Fruit fly (Drosophila melanogaster) whole organism, embryonic: ENCODE results near the gene Irbp.

Experiments used
- Aef1 ChIP-seq: fragments of 200-800 bp; sonication (Bioruptor generic); IDR thresholded peaks from 3 replicates; pipeline ENCODE4 v1.3.6; 2022; ENCODE audit warnings: missing biosample characterization, missing genetic modification characterization
- CG10543 ChIP-seq: fragments of 200-800 bp; sonication (Bioruptor generic); optimal IDR thresholded peaks from 3 replicates; lab custom pipeline; 2017; ENCODE audit warnings: missing biosample characterization, mild to moderate bottlenecking, missing genetic modification characterization, moderate library complexity
- CG11085 ChIP-seq: fragments of 200-800 bp; sonication (Bioruptor generic); IDR thresholded peaks from 2 replicates; pipeline ENCODE4 v1.3.6; 2022; ENCODE audit warnings: missing biosample characterization, missing genetic modification characterization
- CG12071 ChIP-seq: fragments of 200-800 bp; sonication (Bioruptor generic); optimal IDR thresholded peaks from 3 replicates; lab custom pipeline; 2018; ENCODE audit warnings: missing biosample characterization, mild to moderate bottlenecking, missing genetic modification characterization
- CG12155 ChIP-seq: fragments of 200-800 bp; sonication (Bioruptor generic); optimal IDR thresholded peaks from 3 replicates; lab custom pipeline; 2016; ENCODE audit warnings: missing biosample characterization, missing genetic modification characterization
- CG12299 ChIP-seq: fragments of 200-800 bp; sonication (Bioruptor generic); optimal IDR thresholded peaks from 2 replicates; lab custom pipeline; 2018; ENCODE audit warnings: missing biosample characterization, mild to moderate bottlenecking, missing genetic modification characterization
- CG12744 ChIP-seq: fragments of 200-800 bp; sonication (Bioruptor generic); optimal IDR thresholded peaks from 2 replicates; lab custom pipeline; 2016; ENCODE audit warnings: missing biosample characterization, missing genetic modification characterization
- CG12769 ChIP-seq: fragments of 200-800 bp; sonication (Bioruptor generic); optimal IDR thresholded peaks from 2 replicates; lab custom pipeline; 2019; ENCODE audit warnings: missing biosample characterization, mild to moderate bottlenecking, missing genetic modification characterization, moderate library complexity
- CG15514 ChIP-seq: fragments of 200-800 bp; sonication (Bioruptor generic); optimal IDR thresholded peaks from 3 replicates; lab custom pipeline; 2017; ENCODE audit warnings: missing biosample characterization, missing genetic modification characterization, mild to moderate bottlenecking, moderate library complexity, missing genetic modification reagents
- CG15601 ChIP-seq: fragments of 200-800 bp; sonication (Bioruptor generic); optimal IDR thresholded peaks from 3 replicates; lab custom pipeline; 2019; ENCODE audit warnings: missing biosample characterization, mild to moderate bottlenecking, missing genetic modification characterization, moderate library complexity
- CG30020 ChIP-seq: fragments of 200-800 bp; optimal IDR thresholded peaks from 2 replicates; lab custom pipeline; 2019; ENCODE audit warnings: missing biosample characterization, mild to moderate bottlenecking, missing genetic modification characterization, moderate library complexity
- CG30403 ChIP-seq: fragments of 200-800 bp; sonication (Bioruptor generic); optimal IDR thresholded peaks from 3 replicates; lab custom pipeline; 2016; ENCODE audit warnings: missing biosample characterization, missing genetic modification characterization
- CG31441 ChIP-seq: fragments of 200-800 bp; sonication (Bioruptor generic); IDR thresholded peaks from 2 replicates; pipeline ENCODE4 v1.3.6; 2022; ENCODE audit warnings: missing biosample characterization, missing genetic modification characterization
- CG9727 ChIP-seq: fragments of 200-800 bp; sonication (Bioruptor generic); optimal IDR thresholded peaks from 3 replicates; lab custom pipeline; 2017; ENCODE audit warnings: missing biosample characterization, mild to moderate bottlenecking, missing genetic modification characterization
- Dip2 ChIP-seq: fragments of 200-800 bp; sonication (Bioruptor generic); IDR thresholded peaks from 2 replicates; pipeline ENCODE4 v1.3.6; 2022; ENCODE audit warnings: missing biosample characterization, missing genetic modification characterization
- Dref ChIP-seq: fragments of 200-800 bp; sonication (Bioruptor generic); IDR thresholded peaks from 2 replicates; pipeline ENCODE4 v1.3.6; 2022; ENCODE audit warnings: missing biosample characterization, missing genetic modification characterization
- H15 ChIP-seq: fragments of 200-800 bp; sonication (Bioruptor generic); IDR thresholded peaks from 3 replicates; pipeline ENCODE4 v1.3.6; 2022; ENCODE audit warnings: missing biosample characterization, missing genetic modification characterization
- Hmr ChIP-seq: fragments of 200-800 bp; sonication (Bioruptor generic); optimal IDR thresholded peaks from 3 replicates; lab custom pipeline; 2017; ENCODE audit warnings: mild to moderate bottlenecking, missing biosample characterization, missing genetic modification reagents, missing genetic modification characterization
- Hr3 ChIP-seq: fragments of 200-800 bp; sonication (Bioruptor generic); optimal IDR thresholded peaks from 3 replicates; lab custom pipeline; 2016; ENCODE audit warnings: missing biosample characterization, missing genetic modification characterization
- Mad ChIP-seq: fragments of 200-800 bp; sonication (Bioruptor generic); optimal IDR thresholded peaks from 2 replicates; lab custom pipeline; 2016; ENCODE audit warnings: missing biosample characterization, missing genetic modification characterization
- Oaz ChIP-seq: fragments of 200-800 bp; sonication (Bioruptor generic); IDR thresholded peaks from 2 replicates; pipeline ENCODE4 v1.3.6; 2022; ENCODE audit warnings: missing biosample characterization, missing genetic modification characterization
- PHDP ChIP-seq: fragments of 200-800 bp; sonication (Bioruptor generic); optimal IDR thresholded peaks from 3 replicates; lab custom pipeline; 2018; ENCODE audit warnings: missing biosample characterization, mild to moderate bottlenecking, missing genetic modification characterization, moderate library complexity
- Pdp1 ChIP-seq, 2 experiments: fragments of 200-800 bp; sonication (Bioruptor generic); optimal IDR thresholded peaks; 3 replicates each; lab custom pipeline; 2016; ENCODE audit warnings: missing biosample characterization in 2 of 2, missing genetic modification characterization in 2 of 2, mild to moderate bottlenecking in 1 of 2, moderate library complexity in 1 of 2
- Tbp ChIP-seq: fragments of >200 bp; optimal IDR thresholded peaks from 2 replicates; lab custom pipeline; 2018; ENCODE audit warnings: missing biosample characterization, missing genetic modification characterization
- Trl ChIP-seq, 3 experiments: fragments of >200 bp in 2 of 3; fragments of 200-800 bp in 1 of 3; sonication (Bioruptor generic) in 1 of 3; optimal IDR thresholded peaks; 2 replicates in 1 of 3; 3 replicates in 2 of 3; lab custom pipeline; 2016 to 2017; ENCODE audit warnings: missing biosample characterization in 1 of 3, missing genetic modification characterization in 1 of 3
- aop ChIP-seq: fragments of 200-800 bp; sonication (Bioruptor generic); IDR thresholded peaks from 2 replicates; pipeline ENCODE4 v1.3.6; 2022; ENCODE audit warnings: missing biosample characterization, missing genetic modification characterization
- az2 ChIP-seq: fragments of 200-800 bp; sonication (Bioruptor generic); optimal IDR thresholded peaks from 3 replicates; lab custom pipeline; 2016; ENCODE audit warnings: missing biosample characterization, missing genetic modification characterization
- cas ChIP-seq: fragments of 200-800 bp; sonication (Bioruptor generic); IDR thresholded peaks from 2 replicates; pipeline ENCODE4 v1.3.6; 2022; ENCODE audit warnings: missing biosample characterization, missing genetic modification characterization
- corto ChIP-seq: fragments of 200-800 bp; sonication (Bioruptor generic); optimal IDR thresholded peaks from 2 replicates; lab custom pipeline; 2016; ENCODE audit warnings: missing biosample characterization, mild to moderate bottlenecking, missing genetic modification characterization, moderate library complexity
- crc ChIP-seq: fragments of 200-800 bp; sonication (Bioruptor generic); optimal IDR thresholded peaks from 2 replicates; lab custom pipeline; 2016; ENCODE audit warnings: missing biosample characterization, missing genetic modification characterization
- en ChIP-seq: fragments of 200-800 bp; sonication (Bioruptor generic); optimal IDR thresholded peaks from 2 replicates; lab custom pipeline; 2016; ENCODE audit warnings: missing biosample characterization, missing genetic modification characterization
- eve ChIP-seq, 2 experiments: fragments of >200 bp; optimal IDR thresholded peaks; 2 replicates each; lab custom pipeline; 2017; ENCODE audit warnings: missing biosample characterization in 2 of 2, missing genetic modification characterization in 2 of 2
- ewg ChIP-seq: fragments of 200-800 bp; sonication (Bioruptor generic); optimal IDR thresholded peaks from 3 replicates; lab custom pipeline; 2017; ENCODE audit warnings: mild to moderate bottlenecking, missing biosample characterization, missing genetic modification reagents, missing genetic modification characterization
- gce ChIP-seq: fragments of 200-800 bp; sonication (Bioruptor generic); IDR thresholded peaks from 3 replicates; pipeline ENCODE4 v1.3.6; 2022; ENCODE audit warnings: missing biosample characterization, missing genetic modification characterization
- onecut ChIP-seq: fragments of 200-800 bp; sonication (Bioruptor generic); IDR thresholded peaks from 2 replicates; pipeline ENCODE4 v1.3.6; 2022; ENCODE audit warnings: missing biosample characterization, missing genetic modification characterization
- run ChIP-seq: fragments of 200-800 bp; sonication (Bioruptor generic); optimal IDR thresholded peaks from 3 replicates; lab custom pipeline; 2018; ENCODE audit warnings: missing biosample characterization, mild to moderate bottlenecking, missing genetic modification characterization
- sisA ChIP-seq: fragments of 200-800 bp; sonication (Bioruptor generic); IDR thresholded peaks from 2 replicates; pipeline ENCODE4 v1.3.6; 2022; ENCODE audit warnings: missing biosample characterization, missing genetic modification characterization
- sna ChIP-seq: fragments of 200-800 bp; sonication (Bioruptor generic); IDR thresholded peaks from 2 replicates; pipeline ENCODE4 v1.3.6; 2022; ENCODE audit warnings: missing biosample characterization, missing genetic modification characterization; ENCODE audit not compliant: partially characterized antibody
- sqz ChIP-seq: fragments of 200-800 bp; sonication (Bioruptor generic); optimal IDR thresholded peaks from 3 replicates; lab custom pipeline; 2018; ENCODE audit warnings: missing biosample characterization, mild to moderate bottlenecking, missing genetic modification characterization
- sr ChIP-seq: fragments of 200-800 bp; sonication (Bioruptor generic); IDR thresholded peaks from 3 replicates; pipeline ENCODE4 v1.3.6; 2022; ENCODE audit warnings: missing biosample characterization, missing genetic modification characterization
- ssp ChIP-seq: fragments of 200-800 bp; sonication (Bioruptor generic); IDR thresholded peaks from 2 replicates; pipeline ENCODE4 v1.3.6; 2022; ENCODE audit warnings: missing biosample characterization, missing genetic modification characterization
- stc ChIP-seq: fragments of 200-800 bp; sonication (Bioruptor generic); IDR thresholded peaks from 2 replicates; pipeline ENCODE4 v1.3.6; 2022; ENCODE audit warnings: missing biosample characterization, missing genetic modification characterization
- sug ChIP-seq: fragments of 200-800 bp; optimal IDR thresholded peaks from 2 replicates; lab custom pipeline; 2019; ENCODE audit warnings: missing biosample characterization, mild to moderate bottlenecking, missing genetic modification characterization, moderate library complexity
- tap ChIP-seq: fragments of 200-800 bp; optimal IDR thresholded peaks from 3 replicates; lab custom pipeline; 2019; ENCODE audit warnings: missing biosample characterization, mild to moderate bottlenecking, missing genetic modification characterization, moderate library complexity
- trem ChIP-seq: fragments of 200-800 bp; optimal IDR thresholded peaks from 3 replicates; lab custom pipeline; 2019; ENCODE audit warnings: missing biosample characterization, mild to moderate bottlenecking, missing genetic modification characterization, moderate library complexity
- unpg ChIP-seq: fragments of 200-800 bp; sonication (Bioruptor generic); optimal IDR thresholded peaks from 3 replicates; lab custom pipeline; 2018; ENCODE audit warnings: missing biosample characterization, mild to moderate bottlenecking, missing genetic modification characterization, moderate library complexity
- vnd ChIP-seq: fragments of 200-800 bp; sonication (Bioruptor generic); IDR thresholded peaks from 3 replicates; pipeline ENCODE4 v1.3.6; 2022; ENCODE audit warnings: missing biosample characterization, missing genetic modification characterization; ENCODE audit not compliant: partially characterized antibody
- zen ChIP-seq: fragments of 200-800 bp; sonication (Bioruptor generic); optimal IDR thresholded peaks from 3 replicates; lab custom pipeline; 2018; ENCODE audit warnings: missing biosample characterization, mild to moderate bottlenecking, missing genetic modification characterization, moderate library complexity
- zf30C ChIP-seq: fragments of 200-800 bp; sonication (Bioruptor generic); optimal IDR thresholded peaks from 3 replicates; lab custom pipeline; 2018; ENCODE audit warnings: missing biosample characterization, mild to moderate bottlenecking, missing genetic modification characterization

Irbp gene

dm6 chr3R:11435537-11436234 is 25.8 kb downstream of the Irbp start, which contains the start of the genes Exd2 and CG5281 (continued):
- TF ChIP-seq Hr3 (GFP tag; lab: Kevin White, UChicago) (peak; percentile 42), zf30C (GFP tag; lab: Kevin White, UChicago) (no peak), H15 (GFP tag; lab: Robert Waterston, UW) (no peak), CG30020 (tag; lab: Kevin White, UChicago) (peak; percentile 55), sug (tag; lab: Kevin White, UChicago) (peak; percentile 63), unpg (GFP tag; lab: Kevin White, UChicago) (peak; percentile 65), tap (tag; lab: Kevin White, UChicago) (no peak), CG15514 (peak; percentile 74), Oaz (GFP tag; lab: Robert Waterston, UW) (no peak), az2 (GFP tag; lab: Kevin White, UChicago) (peak; percentile 26), run (tag; lab: Kevin White, UChicago) (no peak), CG11085 (no peak), Tbp (GFP tag; lab: Kevin White, UChicago) (no peak), Hmr (GFP tag; lab: Kevin White, UChicago) (peak; percentile 68), CG30403 (peak; percentile 68), zen (tag; lab: Kevin White, UChicago) (peak; percentile 9), CG15601 (tag; lab: Kevin White, UChicago) (peak; percentile 52), trem (tag; lab: Kevin White, UChicago) (peak; percentile 99), CG10543 (GFP tag; lab: Kevin White, UChicago) (peak; percentile 59), ewg (GFP tag; lab: Kevin White, UChicago) (peak; percentile 44), CG12299 (tag; lab: Kevin White, UChicago) (peak; percentile 39), cas (GFP tag; lab: Robert Waterston, UW) (no peak), CG12155 (GFP tag; lab: Kevin White, UChicago) (peak; percentile 55), CG12744 (GFP tag; lab: Kevin White, UChicago) (peak; percentile 20), crc (GFP tag; lab: Kevin White, UChicago) (no peak), vnd (GFP tag; lab: Robert Waterston, UW) (no peak), CG31441 (GFP tag; lab: Robert Waterston, UW) (no peak; the same call in none of the 2 replicates), Pdp1 (GFP tag; optimal IDR thresholded peaks at IDR 0.05; lab: Kevin White, UChicago) (peak in 1 of 2 experiments; percentile 43), PHDP (peak; percentile 65), stc (GFP tag; lab: Robert Waterston, UW) (0 out of 2 replicates have a peak, but pooled peaks have one; percentile 17), Trl (optimal IDR thresholded peaks at IDR 0.05; lab: Kevin White, UChicago) (no peak), Trl (GFP tag; optimal IDR thresholded peaks at IDR 0.05; lab: Kevin White, UChicago) (peak; percentile 45), sna (no peak; the same call in 1 of the 2 replicates), CG12071 (GFP tag; lab: Kevin White, UChicago) (peak; percentile 26), ssp (GFP tag; lab: Robert Waterston, UW) (no peak), Aef1 (GFP tag; lab: Robert Waterston, UW) (no peak), CG12769 (no peak), Dref (GFP tag; lab: Robert Waterston, UW) (peak; percentile 40; the same call in 1 of the 2 replicates), Dip2 (GFP tag; lab: Robert Waterston, UW) (no peak), en (peak; percentile 4), Mad (GFP tag; lab: Kevin White, UChicago) (peak; percentile 7), CG9727 (peak; percentile 49), sr (GFP tag; lab: Robert Waterston, UW) (no peak), corto (no peak), sisA (GFP tag; lab: Robert Waterston, UW) (no peak), onecut (peak; percentile 97), gce (no peak), eve (GFP tag; optimal IDR thresholded peaks at IDR 0.05; lab: Kevin White, UChicago) (no peak), aop (GFP tag; lab: Robert Waterston, UW) (no peak), sqz (no peak)
